Fruit fly (Drosophila melanogaster) whole organism, embryonic: ENCODE measurements around the gene Rnf146.

Experiments used
- Adf1 ChIP-seq: fragments of 200-800 bp; sonication (Bioruptor generic); IDR thresholded peaks from 2 replicates; pipeline ENCODE4 v1.3.6; 2022; ENCODE audit warnings: missing biosample characterization, missing genetic modification characterization
- CG1024 ChIP-seq: fragments of 200-800 bp; sonication (Bioruptor generic); IDR thresholded peaks from 2 replicates; pipeline ENCODE4 v1.3.6; 2022; ENCODE audit warnings: missing biosample characterization, missing genetic modification characterization
- CG10431 ChIP-seq: fragments of 200-800 bp; sonication (Bioruptor generic); optimal IDR thresholded peaks from 3 replicates; lab custom pipeline; 2018; ENCODE audit warnings: missing biosample characterization, mild to moderate bottlenecking, missing genetic modification characterization
- CG10565 ChIP-seq: fragments of 200-800 bp; sonication (Bioruptor generic); optimal IDR thresholded peaks from 3 replicates; lab custom pipeline; 2016; ENCODE audit warnings: missing biosample characterization, mild to moderate bottlenecking, missing genetic modification characterization
- CG11398 ChIP-seq: fragments of 200-800 bp; sonication (Bioruptor generic); optimal IDR thresholded peaks from 2 replicates; lab custom pipeline; 2016; ENCODE audit warnings: missing biosample characterization, missing genetic modification characterization
- CG12104 ChIP-seq: fragments of 200-800 bp; sonication (Bioruptor generic); optimal IDR thresholded peaks from 3 replicates; lab custom pipeline; 2016; ENCODE audit warnings: missing biosample characterization, missing genetic modification characterization
- CG1233 ChIP-seq: fragments of 200-800 bp; sonication (Bioruptor generic); optimal IDR thresholded peaks from 4 replicates; lab custom pipeline; 2018; ENCODE audit warnings: missing biosample characterization, mild to moderate bottlenecking, missing genetic modification characterization
- CG1602 ChIP-seq: fragments of 200-800 bp; sonication (Bioruptor generic); optimal IDR thresholded peaks from 3 replicates; lab custom pipeline; 2016; ENCODE audit warnings: missing biosample characterization, missing genetic modification characterization
- CG1647 ChIP-seq: fragments of 200-800 bp; sonication (Bioruptor generic); optimal IDR thresholded peaks from 3 replicates; lab custom pipeline; 2016; ENCODE audit warnings: missing biosample characterization, missing genetic modification characterization
- CG18262 ChIP-seq: fragments of 200-800 bp; optimal IDR thresholded peaks from 3 replicates; lab custom pipeline; 2019; ENCODE audit warnings: missing biosample characterization, mild to moderate bottlenecking, missing genetic modification characterization, moderate library complexity
- CG34422 ChIP-seq: fragments of 200-800 bp; sonication (Bioruptor generic); IDR thresholded peaks from 3 replicates; pipeline ENCODE4 v1.3.6; 2022; ENCODE audit warnings: missing biosample characterization, missing genetic modification characterization
- CG4282 ChIP-seq: fragments of 200-800 bp; sonication (Bioruptor generic); optimal IDR thresholded peaks from 2 replicates; lab custom pipeline; 2016; ENCODE audit warnings: missing biosample characterization, missing genetic modification characterization
- CG4404 ChIP-seq: fragments of 200-800 bp; sonication (Bioruptor generic); IDR thresholded peaks from 2 replicates; pipeline ENCODE4 v1.3.6; 2022; ENCODE audit warnings: missing biosample characterization, missing genetic modification characterization
- CG4730 ChIP-seq: fragments of 200-800 bp; sonication (Bioruptor generic); IDR thresholded peaks from 2 replicates; pipeline ENCODE4 v1.3.6; 2022; ENCODE audit warnings: missing biosample characterization, missing genetic modification characterization
- CG7271 ChIP-seq: fragments of 200-800 bp; sonication (Bioruptor generic); optimal IDR thresholded peaks from 2 replicates; lab custom pipeline; 2018; ENCODE audit warnings: missing biosample characterization, mild to moderate bottlenecking, missing genetic modification characterization, moderate library complexity
- CG7357 ChIP-seq: fragments of 200-800 bp; sonication (Bioruptor generic); IDR thresholded peaks from 3 replicates; pipeline ENCODE4 v1.3.6; 2022; ENCODE audit warnings: missing biosample characterization, missing genetic modification characterization
- CG7839 ChIP-seq: fragments of 200-800 bp; sonication (Bioruptor generic); optimal IDR thresholded peaks from 3 replicates; lab custom pipeline; 2018; ENCODE audit warnings: missing biosample characterization, mild to moderate bottlenecking, missing genetic modification characterization, moderate library complexity
- CG8290 ChIP-seq, 3 experiments: fragments of 200-800 bp; sonication (Bioruptor generic); optimal IDR thresholded peaks; 2 replicates each; lab custom pipeline; 2016 to 2019; ENCODE audit warnings: missing biosample characterization in 3 of 3, missing genetic modification characterization in 3 of 3, mild to moderate bottlenecking in 2 of 3, moderate library complexity in 1 of 3
- CoRest ChIP-seq: fragments of 200-800 bp; sonication (Bioruptor generic); optimal IDR thresholded peaks from 3 replicates; lab custom pipeline; 2018; ENCODE audit warnings: missing biosample characterization, mild to moderate bottlenecking, missing genetic modification characterization, moderate library complexity
- D ChIP-seq, 2 experiments: fragments of 200-800 bp in 1 of 2; fragments of >200 bp in 1 of 2; sonication (Bioruptor generic) in 1 of 2; optimal IDR thresholded peaks; 2 replicates in 1 of 2; 3 replicates in 1 of 2; lab custom pipeline; 2017; ENCODE audit warnings: mild to moderate bottlenecking in 1 of 2, missing biosample characterization in 1 of 2, missing genetic modification characterization in 1 of 2, missing genetic modification reagents in 1 of 2
- Doc3 ChIP-seq: fragments of 200-800 bp; sonication (Bioruptor generic); IDR thresholded peaks from 3 replicates; pipeline ENCODE4 v1.3.6; 2022; ENCODE audit warnings: missing biosample characterization, missing genetic modification characterization; ENCODE audit not compliant: partially characterized antibody
- Mad ChIP-seq: fragments of 200-800 bp; sonication (Bioruptor generic); optimal IDR thresholded peaks from 2 replicates; lab custom pipeline; 2016; ENCODE audit warnings: missing biosample characterization, missing genetic modification characterization
- Mes4 ChIP-seq: fragments of 200-800 bp; sonication (Bioruptor generic); optimal IDR thresholded peaks from 2 replicates; lab custom pipeline; 2016; ENCODE audit warnings: missing biosample characterization, missing genetic modification characterization
- Poxn ChIP-seq: fragments of 200-800 bp; sonication (Bioruptor generic); IDR thresholded peaks from 2 replicates; pipeline ENCODE4 v1.3.6; 2022; ENCODE audit warnings: missing biosample characterization, missing genetic modification characterization
- Rx ChIP-seq: fragments of 200-800 bp; sonication (Bioruptor generic); IDR thresholded peaks from 2 replicates; pipeline ENCODE4 v1.3.6; 2022; ENCODE audit warnings: missing biosample characterization, missing genetic modification characterization
- Ssrp ChIP-seq: fragments of 200-800 bp; sonication (Bioruptor generic); optimal IDR thresholded peaks from 2 replicates; lab custom pipeline; 2018; ENCODE audit warnings: missing biosample characterization, mild to moderate bottlenecking, missing genetic modification characterization, moderate library complexity
- Stat92E ChIP-seq, 3 experiments: fragments of >200 bp in 2 of 3; fragments of 200-800 bp in 1 of 3; sonication (Bioruptor generic) in 1 of 3; optimal IDR thresholded peaks; 2 replicates each; lab custom pipeline; 2017 to 2019; ENCODE audit warnings: missing biosample characterization in 3 of 3, missing genetic modification characterization in 3 of 3, mild to moderate bottlenecking in 1 of 3, moderate library complexity in 1 of 3
- Xrp1 ChIP-seq: fragments of 200-800 bp; sonication (Bioruptor generic); IDR thresholded peaks from 2 replicates; pipeline ENCODE4 v1.3.6; 2022; ENCODE audit warnings: missing biosample characterization, missing genetic modification characterization
- aop ChIP-seq: fragments of 200-800 bp; sonication (Bioruptor generic); IDR thresholded peaks from 2 replicates; pipeline ENCODE4 v1.3.6; 2022; ENCODE audit warnings: missing biosample characterization, missing genetic modification characterization
- bsh ChIP-seq, 2 experiments: fragments of 200-800 bp; sonication (Bioruptor generic); optimal IDR thresholded peaks; 2 replicates each; lab custom pipeline; 2017 to 2018; ENCODE audit warnings: mild to moderate bottlenecking in 2 of 2, missing biosample characterization in 2 of 2, missing genetic modification characterization in 2 of 2, moderate library complexity in 1 of 2
- chm ChIP-seq: fragments of 200-800 bp; sonication (Bioruptor generic); IDR thresholded peaks from 2 replicates; pipeline ENCODE4 v1.3.6; 2022; ENCODE audit warnings: missing biosample characterization, missing genetic modification characterization
- croc ChIP-seq: fragments of 200-800 bp; sonication (Bioruptor generic); conservative IDR thresholded peaks from 3 replicates; pipeline ENCODE4 v1.3.6; 2022; ENCODE audit warnings: missing biosample characterization, missing genetic modification characterization
- gce ChIP-seq: fragments of 200-800 bp; sonication (Bioruptor generic); IDR thresholded peaks from 3 replicates; pipeline ENCODE4 v1.3.6; 2022; ENCODE audit warnings: missing biosample characterization, missing genetic modification characterization
- hb ChIP-seq: fragments of 200-800 bp; sonication (Bioruptor generic); IDR thresholded peaks from 3 replicates; pipeline ENCODE4 v1.3.6; 2022; ENCODE audit warnings: missing biosample characterization, missing genetic modification characterization; ENCODE audit not compliant: partially characterized antibody
- lab ChIP-seq: fragments of 200-800 bp; sonication (Bioruptor generic); optimal IDR thresholded peaks from 3 replicates; lab custom pipeline; 2017; ENCODE audit warnings: missing biosample characterization, missing genetic modification characterization, mild to moderate bottlenecking, moderate library complexity, missing genetic modification reagents
- nerfin-1 ChIP-seq: fragments of 200-800 bp; sonication (Bioruptor generic); optimal IDR thresholded peaks from 3 replicates; lab custom pipeline; 2019; ENCODE audit warnings: missing biosample characterization, mild to moderate bottlenecking, missing genetic modification characterization, moderate library complexity
- nerfin-2 ChIP-seq: fragments of 200-800 bp; sonication (Bioruptor generic); IDR thresholded peaks from 2 replicates; pipeline ENCODE4 v1.3.6; 2022; ENCODE audit warnings: missing biosample characterization, missing genetic modification characterization; ENCODE audit not compliant: partially characterized antibody
- otp ChIP-seq: fragments of 200-800 bp; sonication (Bioruptor generic); IDR thresholded peaks from 3 replicates; pipeline ENCODE4, ENCODE4 v1.3.6; 2022; ENCODE audit warnings: missing biosample characterization, missing genetic modification characterization
- pfk ChIP-seq: fragments of 200-800 bp; sonication (Bioruptor generic); optimal IDR thresholded peaks from 2 replicates; lab custom pipeline; 2018; ENCODE audit warnings: missing biosample characterization, mild to moderate bottlenecking, missing genetic modification characterization, moderate library complexity
- pita ChIP-seq: fragments of 200-800 bp; sonication (Bioruptor generic); optimal IDR thresholded peaks from 2 replicates; lab custom pipeline; 2017; ENCODE audit warnings: missing biosample characterization, mild to moderate bottlenecking, missing genetic modification characterization
- pnt ChIP-seq: fragments of 200-800 bp; sonication (Bioruptor generic); optimal IDR thresholded peaks from 3 replicates; lab custom pipeline; 2016; ENCODE audit warnings: missing biosample characterization, missing genetic modification characterization
- ranshi ChIP-seq: fragments of 200-800 bp; sonication (Bioruptor generic); IDR thresholded peaks from 2 replicates; pipeline ENCODE4 v1.3.6; 2022; ENCODE audit warnings: missing biosample characterization, missing genetic modification characterization
- row ChIP-seq: fragments of 200-800 bp; sonication (Bioruptor generic); IDR thresholded peaks from 3 replicates; pipeline ENCODE4 v1.3.6; 2022; ENCODE audit warnings: missing biosample characterization, missing genetic modification characterization
- sqz ChIP-seq: fragments of 200-800 bp; sonication (Bioruptor generic); optimal IDR thresholded peaks from 3 replicates; lab custom pipeline; 2018; ENCODE audit warnings: missing biosample characterization, mild to moderate bottlenecking, missing genetic modification characterization
- trem ChIP-seq: fragments of 200-800 bp; optimal IDR thresholded peaks from 3 replicates; lab custom pipeline; 2019; ENCODE audit warnings: missing biosample characterization, mild to moderate bottlenecking, missing genetic modification characterization, moderate library complexity
- twi ChIP-seq: fragments of 200-800 bp; optimal IDR thresholded peaks from 2 replicates; lab custom pipeline; 2019; ENCODE audit warnings: missing biosample characterization, mild to moderate bottlenecking, missing genetic modification characterization, moderate library complexity
- unc-4 ChIP-seq: fragments of 200-800 bp; sonication (Bioruptor generic); IDR thresholded peaks from 2 replicates; pipeline ENCODE4 v1.3.6; 2022; ENCODE audit warnings: missing biosample characterization, missing genetic modification characterization; ENCODE audit not compliant: partially characterized antibody

Gene Rnf146

dm6 chr3L:19632766-19633632 is 9.6 kb downstream of the Rnf146 start (continued):
- peak; percentile 62; the same call in 1 of the 3 replicates for TF ChIP-seq CG34422 (GFP tag; lab: Robert Waterston, UW)
- TF ChIP-seq hb (GFP tag; lab: Robert Waterston, UW) = no peak
- no peak for TF ChIP-seq unc-4
- TF ChIP-seq bsh (GFP tag; optimal IDR thresholded peaks at IDR 0.05; lab: Kevin White, UChicago) = peak in 1 of 2 experiments; percentile 16
- no peak for TF ChIP-seq CG4282 (GFP tag; lab: Kevin White, UChicago)
- no peak for TF ChIP-seq sqz (GFP tag; lab: Kevin White, UChicago)
- TF ChIP-seq CG11398 (GFP tag; lab: Kevin White, UChicago) = no peak
- TF ChIP-seq gce (GFP tag; lab: Robert Waterston, UW) = no peak
- TF ChIP-seq CG10431 (GFP tag; lab: Kevin White, UChicago) = no peak
- TF ChIP-seq CG8290 (GFP tag; optimal IDR thresholded peaks at IDR 0.05; lab: Kevin White, UChicago) = no peak
- TF ChIP-seq CG8290 (tag; optimal IDR thresholded peaks at IDR 0.05; lab: Kevin White, UChicago) = peak in 1 of 2 experiments; percentile 70
- TF ChIP-seq pnt (GFP tag; lab: Kevin White, UChicago) = no peak
- TF ChIP-seq CG7357 = peak; percentile 37; the same call in 2 of the 3 replicates
- no peak for TF ChIP-seq CG7271 (tag; lab: Kevin White, UChicago)
- peak; percentile 50 for TF ChIP-seq CG1602 (GFP tag; lab: Kevin White, UChicago)
- peak; percentile 24; the same call in 1 of the 3 replicates for TF ChIP-seq otp (GFP tag; lab: Robert Waterston, UW)
- peak; percentile 12 for TF ChIP-seq CG1647 (GFP tag; lab: Kevin White, UChicago)
- TF ChIP-seq croc (GFP tag; lab: Robert Waterston, UW) = no peak
- no peak for TF ChIP-seq Rx
- no peak for TF ChIP-seq aop (GFP tag; lab: Robert Waterston, UW)
- TF ChIP-seq ranshi (GFP tag; lab: Robert Waterston, UW) = no peak; the same call in 1 of the 2 replicates
- TF ChIP-seq D (optimal IDR thresholded peaks at IDR 0.05; lab: Kevin White, UChicago) = no peak
- no peak for TF ChIP-seq D (GFP tag; optimal IDR thresholded peaks at IDR 0.05; lab: Kevin White, UChicago)
- 0 out of 2 replicates have a peak, but pooled peaks have one; percentile 20 for TF ChIP-seq CG4730
- peak; percentile 3 for TF ChIP-seq Ssrp (tag; lab: Kevin White, UChicago)
- TF ChIP-seq chm (GFP tag; lab: Robert Waterston, UW) = no peak
- no peak for TF ChIP-seq CG12104 (GFP tag; lab: Kevin White, UChicago)
- no peak for TF ChIP-seq nerfin-1 (tag; lab: Kevin White, UChicago)
- TF ChIP-seq Mes4 (GFP tag; lab: Kevin White, UChicago) = no peak
- no peak for TF ChIP-seq twi
- no peak for TF ChIP-seq pfk (GFP tag; lab: Kevin White, UChicago)
- TF ChIP-seq CG1233 (GFP tag; lab: Kevin White, UChicago) = peak; percentile 47
- peak; percentile 32; the same call in 1 of the 2 replicates for TF ChIP-seq nerfin-2 (GFP tag; lab: Robert Waterston, UW)
- peak; percentile 75 for TF ChIP-seq CG7839 (tag; lab: Kevin White, UChicago)
- no peak for TF ChIP-seq CG10565 (GFP tag; lab: Kevin White, UChicago)
- TF ChIP-seq trem = no peak
- peak; percentile 84 for TF ChIP-seq lab
- TF ChIP-seq CG18262 (tag; lab: Kevin White, UChicago) = peak; percentile 16
- peak; percentile 57; the same call in 1 of the 2 replicates for TF ChIP-seq Adf1 (GFP tag; lab: Robert Waterston, UW)
- peak; percentile 86 for TF ChIP-seq row (GFP tag; lab: Robert Waterston, UW)
- TF ChIP-seq Poxn (GFP tag; lab: Robert Waterston, UW) = peak; percentile 38; the same call in 1 of the 2 replicates
- TF ChIP-seq pita = no peak
- no peak for TF ChIP-seq CG1024
- peak; percentile 68 for TF ChIP-seq CoRest
- no peak for TF ChIP-seq Stat92E (GFP tag; optimal IDR thresholded peaks at IDR 0.05; lab: Kevin White, UChicago)
- TF ChIP-seq CG4404 (GFP tag; lab: Robert Waterston, UW) = 0 out of 2 replicates have a peak, but pooled peaks have one; percentile 12
- peak; percentile 9 for TF ChIP-seq Mad (GFP tag; lab: Kevin White, UChicago)
- no peak for TF ChIP-seq Doc3
- peak; percentile 49; the same call in 1 of the 2 replicates for TF ChIP-seq Xrp1 (GFP tag; lab: Robert Waterston, UW)
